Worm (Caenorhabditis elegans) whole organism, late embryonic: ENCODE measurements around the gene ife-4.

Source experiments
- C08G9.2 ChIP-seq: sonication (generic microtip); optimal IDR thresholded peaks from 2 replicates; lab custom pipeline; 2016; ENCODE audit warnings: mild to moderate bottlenecking, missing genetic modification characterization, moderate library complexity, missing compliant biosample characterization
- C38D4.7 ChIP-seq: fragments of 200-800 bp; sonication (Bioruptor generic); optimal IDR thresholded peaks from 2 replicates; lab custom pipeline; 2018; ENCODE audit warnings: mild to moderate bottlenecking, missing genetic modification characterization, moderate library complexity, missing compliant biosample characterization
- F13H6.1 ChIP-seq: sonication (generic microtip); optimal IDR thresholded peaks from 2 replicates; lab custom pipeline; 2016; ENCODE audit warnings: missing genetic modification characterization, missing compliant biosample characterization
- T23F11.4 ChIP-seq: fragments of 200-800 bp; sonication (Bioruptor generic); optimal IDR thresholded peaks from 2 replicates; lab custom pipeline; 2018; ENCODE audit warnings: mild to moderate bottlenecking, missing genetic modification characterization, missing compliant biosample characterization
- Y22D7AL.16 ChIP-seq: sonication (generic microtip); optimal IDR thresholded peaks from 2 replicates; lab custom pipeline; 2016; ENCODE audit warnings: missing genetic modification characterization, missing compliant biosample characterization
- ahr-1 ChIP-seq: sonication (generic microtip); optimal IDR thresholded peaks from 2 replicates; lab custom pipeline; 2016; ENCODE audit warnings: missing genetic modification characterization, missing compliant biosample characterization
- ceh-18 ChIP-seq: sonication (generic microtip); optimal IDR thresholded peaks from 2 replicates; lab custom pipeline; 2016; ENCODE audit warnings: missing genetic modification characterization, missing compliant biosample characterization
- ceh-2 ChIP-seq: sonication (generic microtip); optimal IDR thresholded peaks from 2 replicates; lab custom pipeline; 2016; ENCODE audit warnings: missing genotype, missing genetic modification characterization, missing compliant biosample characterization
- ceh-22 ChIP-seq: sonication (generic microtip); optimal IDR thresholded peaks from 2 replicates; lab custom pipeline; 2017; ENCODE audit warnings: missing biosample characterization, missing genetic modification characterization
- ceh-24 ChIP-seq: sonication (generic microtip); optimal IDR thresholded peaks from 2 replicates; lab custom pipeline; 2016; ENCODE audit warnings: mild to moderate bottlenecking, missing genetic modification characterization, missing compliant biosample characterization
- ceh-30 ChIP-seq: fragments of 150-350 bp; optimal IDR thresholded peaks from 2 replicates; lab custom pipeline; 2014; ENCODE audit warnings: missing biosample characterization, missing genetic modification characterization
- ceh-31 ChIP-seq: sonication (generic microtip); optimal IDR thresholded peaks from 2 replicates; lab custom pipeline; 2016; ENCODE audit warnings: missing genetic modification characterization, missing compliant biosample characterization
- ceh-34 ChIP-seq: sonication (generic microtip); optimal IDR thresholded peaks from 2 replicates; lab custom pipeline; 2016; ENCODE audit warnings: mild to moderate bottlenecking, missing genetic modification characterization, missing compliant biosample characterization
- ceh-45 ChIP-seq: fragments of 200-800 bp; sonication (Bioruptor generic); IDR thresholded peaks from 2 replicates; pipeline ENCODE4 v1.3.6; 2022; ENCODE audit warnings: missing genetic modification reagents, missing genetic modification characterization, missing compliant biosample characterization
- ceh-48 ChIP-seq: sonication (generic microtip); optimal IDR thresholded peaks from 2 replicates; lab custom pipeline; 2016; ENCODE audit warnings: missing genetic modification characterization, inconsistent platforms, missing compliant biosample characterization
- ceh-9 ChIP-seq: sonication (generic microtip); optimal IDR thresholded peaks from 2 replicates; lab custom pipeline; 2016; ENCODE audit warnings: mild to moderate bottlenecking, missing genetic modification characterization, inconsistent platforms, missing compliant biosample characterization
- che-1 ChIP-seq: sonication (generic microtip); optimal IDR thresholded peaks from 2 replicates; lab custom pipeline; 2016; ENCODE audit warnings: mild to moderate bottlenecking, missing genetic modification characterization, missing compliant biosample characterization
- elt-2 ChIP-seq: sonication (generic microtip); optimal IDR thresholded peaks from 2 replicates; lab custom pipeline; 2016; ENCODE audit warnings: missing genetic modification reagents, missing genetic modification characterization, missing compliant biosample characterization
- ets-4 ChIP-seq: sonication (generic microtip); optimal IDR thresholded peaks from 2 replicates; lab custom pipeline; 2016; ENCODE audit warnings: missing genetic modification characterization, missing compliant biosample characterization
- eyg-1 ChIP-seq: sonication (generic microtip); optimal IDR thresholded peaks from 2 replicates; lab custom pipeline; 2016; ENCODE audit warnings: missing genotype, missing genetic modification characterization, missing compliant biosample characterization
- fax-1 ChIP-seq: sonication (generic microtip); optimal IDR thresholded peaks from 2 replicates; lab custom pipeline; 2016; ENCODE audit warnings: missing genotype, missing genetic modification characterization, missing compliant biosample characterization
- fkh-10 ChIP-seq: fragments of 150-350 bp; optimal IDR thresholded peaks from 2 replicates; lab custom pipeline; 2014; ENCODE audit warnings: missing biosample characterization, missing genetic modification reagents, missing genetic modification characterization
- fkh-6 ChIP-seq: sonication (generic microtip); optimal IDR thresholded peaks from 2 replicates; lab custom pipeline; 2016; ENCODE audit warnings: missing genetic modification characterization, missing compliant biosample characterization
- gmeb-2 ChIP-seq: sonication (generic microtip); optimal IDR thresholded peaks from 2 replicates; lab custom pipeline; 2016; ENCODE audit warnings: missing genetic modification characterization, inconsistent platforms, missing compliant biosample characterization
- hlh-15 ChIP-seq: sonication (generic microtip); optimal IDR thresholded peaks from 2 replicates; lab custom pipeline; 2016; ENCODE audit warnings: missing genetic modification characterization, missing compliant biosample characterization
- hlh-30 ChIP-seq: sonication (generic microtip); optimal IDR thresholded peaks from 2 replicates; lab custom pipeline; 2017; ENCODE audit warnings: antibody characterized with exemption, missing genetic modification characterization, missing compliant biosample characterization; ENCODE audit not compliant: insufficient read depth
- hlh-6 ChIP-seq: sonication (generic microtip); optimal IDR thresholded peaks from 2 replicates; lab custom pipeline; 2016; ENCODE audit warnings: missing genotype, missing genetic modification characterization, missing compliant biosample characterization
- lin-11 ChIP-seq: fragments of 200-800 bp; sonication (Bioruptor generic); optimal IDR thresholded peaks from 2 replicates; lab custom pipeline; 2018; ENCODE audit warnings: mild to moderate bottlenecking, missing genetic modification characterization, missing compliant biosample characterization
- madf-2 ChIP-seq: sonication (generic microtip); optimal IDR thresholded peaks from 2 replicates; lab custom pipeline; 2017; ENCODE audit warnings: missing genetic modification characterization, missing compliant biosample characterization
- mec-3 ChIP-seq: sonication (generic microtip); optimal IDR thresholded peaks from 2 replicates; lab custom pipeline; 2016; ENCODE audit warnings: borderline replicate concordance, missing genetic modification characterization, missing compliant biosample characterization
- nhr-11 ChIP-seq: fragments of 150-350 bp; optimal IDR thresholded peaks from 2 replicates; lab custom pipeline; 2014; ENCODE audit warnings: missing biosample characterization, missing genetic modification characterization
- nhr-232 ChIP-seq: sonication (generic microtip); optimal IDR thresholded peaks from 2 replicates; lab custom pipeline; 2016; ENCODE audit warnings: missing genetic modification characterization, missing compliant biosample characterization
- npax-4 ChIP-seq: sonication (generic microtip); optimal IDR thresholded peaks from 2 replicates; lab custom pipeline; 2016; ENCODE audit warnings: missing genetic modification characterization, missing compliant biosample characterization
- odd-2 ChIP-seq: sonication (generic microtip); optimal IDR thresholded peaks from 2 replicates; lab custom pipeline; 2017; ENCODE audit warnings: antibody characterized with exemption, mild to moderate bottlenecking, missing genetic modification characterization, missing compliant biosample characterization
- pag-3 ChIP-seq: sonication (generic microtip); optimal IDR thresholded peaks from 2 replicates; lab custom pipeline; 2016; ENCODE audit warnings: missing compliant biosample characterization, missing genetic modification characterization, borderline replicate concordance
- pat-9 ChIP-seq: fragments of 200-800 bp; sonication (Bioruptor generic); optimal IDR thresholded peaks from 2 replicates; lab custom pipeline; 2018; ENCODE audit warnings: mild to moderate bottlenecking, missing genetic modification characterization, moderate library complexity, missing compliant biosample characterization
- pax-1 ChIP-seq: fragments of 150-350 bp; optimal IDR thresholded peaks from 2 replicates; lab custom pipeline; 2014; ENCODE audit warnings: missing biosample characterization, missing genetic modification characterization
- sdc-2 ChIP-seq: sonication (generic microtip); optimal IDR thresholded peaks from 2 replicates; lab custom pipeline; 2016; ENCODE audit warnings: missing genotype, missing genetic modification characterization, missing compliant biosample characterization
- sox-2 ChIP-seq: fragments of 200-800 bp; sonication (Bioruptor generic); IDR thresholded peaks from 2 replicates; pipeline ENCODE4 v1.3.6; 2022; ENCODE audit warnings: missing genetic modification reagents, missing genetic modification characterization, missing compliant biosample characterization
- syd-9 ChIP-seq: sonication (generic microtip); optimal IDR thresholded peaks from 2 replicates; lab custom pipeline; 2016; ENCODE audit warnings: mild to moderate bottlenecking, missing genetic modification characterization, moderate library complexity, missing compliant biosample characterization
- tbx-2 ChIP-seq: sonication (generic microtip); optimal IDR thresholded peaks from 2 replicates; lab custom pipeline; 2016; ENCODE audit warnings: missing genetic modification characterization, missing compliant biosample characterization
- tbx-7 ChIP-seq: sonication (generic microtip); optimal IDR thresholded peaks from 2 replicates; lab custom pipeline; 2016; ENCODE audit warnings: missing genotype, missing genetic modification characterization, missing compliant biosample characterization
- ttx-3 ChIP-seq: sonication (generic microtip); optimal IDR thresholded peaks from 2 replicates; lab custom pipeline; 2016; ENCODE audit warnings: missing genetic modification reagents, missing genetic modification characterization, missing compliant biosample characterization
- unc-42 ChIP-seq: sonication (generic microtip); optimal IDR thresholded peaks from 2 replicates; lab custom pipeline; 2016; ENCODE audit warnings: missing genotype, missing genetic modification characterization, missing compliant biosample characterization
- unc-86 ChIP-seq: sonication (generic microtip); optimal IDR thresholded peaks from 2 replicates; lab custom pipeline; 2016; ENCODE audit warnings: missing genetic modification characterization, missing compliant biosample characterization
- ztf-16 ChIP-seq: sonication (generic microtip); optimal IDR thresholded peaks from 2 replicates; lab custom pipeline; 2017; ENCODE audit warnings: missing genetic modification characterization, missing compliant biosample characterization

ife-4 gene

DNA sequence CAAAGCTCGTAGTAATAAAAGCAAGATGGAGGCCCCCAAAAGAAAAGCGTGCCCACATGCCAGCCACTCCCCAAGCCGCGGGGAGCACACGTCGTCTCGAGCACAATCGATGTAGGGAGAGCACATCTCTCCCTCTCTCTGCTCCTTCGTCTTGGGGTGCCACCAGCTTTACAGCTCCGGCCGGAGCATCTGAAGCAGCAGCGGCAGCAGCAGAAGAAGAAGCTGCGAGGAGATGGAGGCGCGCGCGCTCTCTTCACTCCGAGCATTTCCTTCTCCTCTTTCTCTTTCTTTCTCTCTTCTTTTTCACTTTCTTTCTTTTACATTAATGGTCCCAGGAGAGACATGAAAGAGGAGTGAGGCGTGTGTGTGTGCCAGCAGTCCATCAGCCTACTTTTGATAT lies 39.9 kb upstream of the ife-4 start (continued):
- TF ChIP-seq Y22D7AL.16 (tag; lab: Kevin White, UChicago) = no peak
- peak; percentile 10 for TF ChIP-seq fkh-6 (tag; lab: Kevin White, UChicago)
- TF ChIP-seq nhr-11 (tag; lab: Kevin White, UChicago) = no peak
- no peak for TF ChIP-seq hlh-15
- peak; percentile 84 for TF ChIP-seq unc-42 (tag; lab: Kevin White, UChicago)
- no peak for TF ChIP-seq odd-2
- TF ChIP-seq madf-2 (tag; lab: Kevin White, UChicago) = no peak
- TF ChIP-seq F13H6.1 = no peak
- peak; percentile 61 for TF ChIP-seq tbx-2 (tag; lab: Kevin White, UChicago)
- no peak for TF ChIP-seq eyg-1
- peak; percentile 71 for TF ChIP-seq ceh-34 (tag; lab: Kevin White, UChicago)
- no peak for TF ChIP-seq ceh-22 (tag; lab: Kevin White, UChicago)
- TF ChIP-seq ceh-2 = no peak
- TF ChIP-seq ceh-18 (tag; lab: Kevin White, UChicago) = peak; percentile 80
- TF ChIP-seq ceh-45 (GFP tag; lab: Robert Waterston, UW) = no peak
- no peak for TF ChIP-seq ztf-16 (tag; lab: Kevin White, UChicago)
- no peak for TF ChIP-seq pat-9 (tag; lab: Kevin White, UChicago)
- no peak for TF ChIP-seq sox-2 (GFP tag; lab: Robert Waterston, UW)
- peak; percentile 55 for TF ChIP-seq syd-9 (tag; lab: Kevin White, UChicago)
- TF ChIP-seq ceh-30 (tag; lab: Kevin White, UChicago) = no peak
- TF ChIP-seq mec-3 (tag; lab: Kevin White, UChicago) = no peak
- no peak for TF ChIP-seq pax-1 (tag; lab: Kevin White, UChicago)
- TF ChIP-seq ets-4 (tag; lab: Kevin White, UChicago) = no peak
- TF ChIP-seq ttx-3 = no peak
- no peak for TF ChIP-seq npax-4
- no peak for TF ChIP-seq C38D4.7 (GFP tag; lab: Kevin White, UChicago)
- TF ChIP-seq C08G9.2 (tag; lab: Kevin White, UChicago) = peak; percentile 38
- no peak for TF ChIP-seq ahr-1 (tag; lab: Kevin White, UChicago)
- no peak for TF ChIP-seq T23F11.4
- TF ChIP-seq pag-3 (tag; lab: Kevin White, UChicago) = no peak
- peak; percentile 30 for TF ChIP-seq ceh-48 (tag; lab: Kevin White, UChicago)
- TF ChIP-seq ceh-31 = peak; percentile 77
- no peak for TF ChIP-seq che-1 (tag; lab: Kevin White, UChicago)
- TF ChIP-seq lin-11 (tag; lab: Kevin White, UChicago) = no peak
- no peak for TF ChIP-seq nhr-232 (tag; lab: Kevin White, UChicago)
- no peak for TF ChIP-seq tbx-7

DNA sequence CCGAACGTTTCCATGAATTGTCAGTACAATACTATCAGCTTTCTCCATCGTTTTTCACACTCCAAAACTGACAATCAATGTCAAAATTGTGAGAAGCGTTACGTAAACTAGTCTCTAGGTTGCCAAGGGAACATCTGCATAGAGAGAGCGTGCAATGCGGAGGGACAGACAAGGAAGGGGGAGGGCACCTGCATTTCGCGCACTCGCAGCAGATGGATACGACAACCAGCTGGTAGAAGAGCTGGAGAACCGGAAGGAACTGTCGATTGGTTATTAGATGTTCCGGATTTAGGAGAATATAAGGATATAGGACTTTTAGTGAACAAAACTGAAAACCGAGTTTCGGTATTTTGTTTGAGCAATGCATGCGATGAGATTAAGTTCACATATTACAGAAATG lies 35.0 kb upstream of the ife-4 start, which contains the start of gene mksr-1:
TSS of gene mksr-1 (minus strand) at position 144 of the 400 bp plus-strand sequence.
- TF ChIP-seq hlh-30 = no peak
- TF ChIP-seq mec-3 (tag; lab: Kevin White, UChicago) = no peak
- no peak for TF ChIP-seq sdc-2 (tag; lab: Kevin White, UChicago)
- TF ChIP-seq elt-2 (tag; lab: Kevin White, UChicago) = no peak
- no peak for TF ChIP-seq hlh-6 (tag; lab: Kevin White, UChicago)
- no peak for TF ChIP-seq che-1 (tag; lab: Kevin White, UChicago)
- no peak for TF ChIP-seq ceh-31
- TF ChIP-seq ceh-24 (tag; lab: Kevin White, UChicago) = no peak
- TF ChIP-seq ceh-34 (tag; lab: Kevin White, UChicago) = no peak

DNA sequence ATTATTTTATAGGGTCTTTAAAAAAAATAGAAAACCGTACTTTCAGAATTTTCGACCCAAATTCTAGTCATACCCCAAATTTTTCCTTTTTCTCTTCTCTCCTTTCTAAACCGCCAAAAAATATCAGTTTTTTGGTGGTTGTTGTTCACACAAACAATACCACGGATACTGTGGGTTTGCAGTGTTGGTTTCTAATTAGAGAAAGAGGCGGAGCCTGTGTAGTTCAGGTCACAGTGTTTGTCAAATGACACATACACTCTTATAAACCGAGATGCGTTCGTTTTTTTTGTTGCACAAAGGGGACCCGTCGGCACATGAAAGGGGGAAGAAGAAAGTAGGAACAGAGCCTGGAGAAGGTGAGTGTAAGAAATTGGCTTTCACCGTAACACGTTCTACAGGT lies 31.9 kb upstream of the ife-4 start, which contains the start of gene lim-6:
TSS of gene lim-6 (plus strand) at position 301 of the 400 bp plus-strand sequence.
- no peak for TF ChIP-seq ztf-16 (tag; lab: Kevin White, UChicago)
- TF ChIP-seq ceh-9 (tag; lab: Kevin White, UChicago) = no peak
- TF ChIP-seq ets-4 (tag; lab: Kevin White, UChicago) = no peak
- no peak for TF ChIP-seq unc-86 (tag; lab: Kevin White, UChicago)
- TF ChIP-seq gmeb-2 (tag; lab: Kevin White, UChicago) = no peak
- no peak for TF ChIP-seq nhr-11 (tag; lab: Kevin White, UChicago)
- no peak for TF ChIP-seq syd-9 (tag; lab: Kevin White, UChicago)
- no peak for TF ChIP-seq pax-1 (tag; lab: Kevin White, UChicago)
- no peak for TF ChIP-seq fkh-10
- TF ChIP-seq T23F11.4 = no peak
- no peak for TF ChIP-seq fax-1 (tag; lab: Kevin White, UChicago)
- no peak for TF ChIP-seq tbx-2 (tag; lab: Kevin White, UChicago)
- no peak for TF ChIP-seq ceh-30 (tag; lab: Kevin White, UChicago)
